Worm (Caenorhabditis elegans) whole organism, early embryonic: Measurements from ENCODE around the gene T03G6.3.

ENCODE experiments used
- B0310.2 ChIP-seq: sonication (generic microtip); optimal IDR thresholded peaks from 2 replicates; lab custom pipeline; 2016; ENCODE audit warnings: mild to moderate bottlenecking, missing genetic modification characterization, missing compliant biosample characterization
- F13C5.2 ChIP-seq: sonication (generic microtip); optimal IDR thresholded peaks from 2 replicates; lab custom pipeline; 2017; ENCODE audit warnings: mild to moderate bottlenecking, missing genetic modification characterization, inconsistent platforms, missing compliant biosample characterization
- aly-1 ChIP-seq: sonication (generic microtip); optimal IDR thresholded peaks from 2 replicates; lab custom pipeline; 2016; ENCODE audit warnings: missing genetic modification characterization, missing compliant biosample characterization
- ama-1 ChIP-seq: fragments of 150-350 bp; optimal IDR thresholded peaks from 2 replicates; lab custom pipeline; 2014
- ceh-13 ChIP-seq: fragments of 200-800 bp; sonication (Bioruptor generic); optimal IDR thresholded peaks from 2 replicates; lab custom pipeline; 2018; ENCODE audit warnings: mild to moderate bottlenecking, missing genetic modification characterization, missing compliant biosample characterization
- ceh-36 ChIP-seq: sonication (generic microtip); optimal IDR thresholded peaks from 2 replicates; lab custom pipeline; 2016; ENCODE audit warnings: missing genetic modification characterization, inconsistent platforms, missing compliant biosample characterization
- ets-7 ChIP-seq: sonication (generic microtip); optimal IDR thresholded peaks from 2 replicates; lab custom pipeline; 2016; ENCODE audit warnings: missing genotype, missing genetic modification characterization, missing compliant biosample characterization
- flt-1 ChIP-seq: fragments of 200-800 bp; sonication (Bioruptor generic); IDR thresholded peaks from 2 replicates; pipeline ENCODE4 v1.3.6; 2022; ENCODE audit warnings: missing genetic modification characterization, missing compliant biosample characterization
- hmbx-1 ChIP-seq: sonication (generic microtip); optimal IDR thresholded peaks from 2 replicates; lab custom pipeline; 2016; ENCODE audit warnings: mild to moderate bottlenecking, missing genetic modification characterization, missing compliant biosample characterization
- hmg-4 ChIP-seq: fragments of 200-800 bp; sonication (Bioruptor generic); optimal IDR thresholded peaks from 2 replicates; lab custom pipeline; 2018; ENCODE audit warnings: mild to moderate bottlenecking, missing genetic modification characterization, missing compliant biosample characterization
- hnd-1 ChIP-seq: sonication (generic microtip); optimal IDR thresholded peaks from 2 replicates; lab custom pipeline; 2016; ENCODE audit warnings: missing genetic modification characterization, missing compliant biosample characterization
- pes-1 ChIP-seq: fragments of 200-800 bp; sonication (Bioruptor generic); IDR thresholded peaks from 2 replicates; pipeline ENCODE4 v1.3.6; 2022; ENCODE audit warnings: missing genetic modification reagents, missing genetic modification characterization, missing compliant biosample characterization
- scrt-1 ChIP-seq: fragments of 200-800 bp; sonication (Bioruptor generic); IDR thresholded peaks from 2 replicates; pipeline ENCODE4 v1.3.6; 2022; ENCODE audit warnings: missing genetic modification characterization, missing compliant biosample characterization
- sea-1 ChIP-seq: fragments of 200-800 bp; sonication (Bioruptor generic); conservative IDR thresholded peaks from 2 replicates; pipeline ENCODE4 v1.3.6; 2022; ENCODE audit warnings: missing genetic modification characterization, missing compliant biosample characterization
- tbx-11 ChIP-seq: fragments of 200-800 bp; sonication (Bioruptor generic); IDR thresholded peaks from 2 replicates; pipeline ENCODE4 v1.3.6; 2022; ENCODE audit warnings: missing genetic modification characterization, missing compliant biosample characterization
- tbx-37 ChIP-seq: fragments of 200-800 bp; sonication (Bioruptor generic); conservative IDR thresholded peaks from 2 replicates; pipeline ENCODE4 v1.3.6; 2022; ENCODE audit warnings: missing genetic modification reagents, missing genetic modification characterization, missing compliant biosample characterization
- tra-4 ChIP-seq: sonication (generic microtip); optimal IDR thresholded peaks from 2 replicates; lab custom pipeline; 2017; ENCODE audit warnings: missing genetic modification characterization, missing compliant biosample characterization

T03G6.3 gene

ce11 chrX:2626153-2626552, 10.6 kb upstream of the T03G6.3 start:
- no peak for TF ChIP-seq hmg-4
- no peak for TF ChIP-seq hmbx-1 (tag; lab: Kevin White, UChicago)
- no peak for TF ChIP-seq F13C5.2
- TF ChIP-seq ceh-13: no peak
- TF ChIP-seq sea-1: no peak
- no peak for TF ChIP-seq tra-4 (tag; lab: Kevin White, UChicago)
- TF ChIP-seq scrt-1: no peak
- no peak for TF ChIP-seq pes-1 (GFP tag; lab: Robert Waterston, UW)

ce11 chrX:2620280-2620679, 4.8 kb upstream of the T03G6.3 start:
- TF ChIP-seq hmg-4 (no peak), scrt-1 (no peak), pes-1 (GFP tag; lab: Robert Waterston, UW) (no peak), ets-7 (tag; lab: Kevin White, UChicago) (no peak), ceh-13 (no peak), B0310.2 (tag; lab: Kevin White, UChicago) (no peak), F13C5.2 (no peak)

ce11 chrX:2614158-2614557, 1.4 kb downstream of the T03G6.3 start:
- TF ChIP-seq ama-1 (no peak), sea-1 (no peak), flt-1 (GFP tag; lab: Robert Waterston, UW) (no peak), hnd-1 (no peak), tbx-37 (GFP tag; lab: Robert Waterston, UW) (no peak), tra-4 (tag; lab: Kevin White, UChicago) (no peak), ets-7 (tag; lab: Kevin White, UChicago) (no peak), tbx-11 (no peak), F13C5.2 (no peak), scrt-1 (no peak), ceh-13 (no peak), B0310.2 (tag; lab: Kevin White, UChicago) (no peak), hmg-4 (no peak), aly-1 (tag; lab: Kevin White, UChicago) (no peak)

- TF ChIP-seq scrt-1 (peak; percentile 92), ceh-13 (peak; percentile 80), ceh-36 (peak; percentile 83), tbx-11 (peak; percentile 89), flt-1 (GFP tag; lab: Robert Waterston, UW) (peak; percentile 88), hmg-4 (peak; percentile 89), sea-1 (peak; percentile 90), F13C5.2 (peak; percentile 69), ama-1 (no peak), ets-7 (tag; lab: Kevin White, UChicago) (peak; percentile 8), tbx-37 (GFP tag; lab: Robert Waterston, UW) (peak; percentile 89), hnd-1 (peak; percentile 61), aly-1 (tag; lab: Kevin White, UChicago) (peak; percentile 79), hmbx-1 (tag; lab: Kevin White, UChicago) (peak; percentile 52), B0310.2 (tag; lab: Kevin White, UChicago) (peak; percentile 78), tra-4 (tag; lab: Kevin White, UChicago) (peak; percentile 52), pes-1 (GFP tag; lab: Robert Waterston, UW) (peak; percentile 93)
Observed at ce11 chrX:2613077-2613476, 2.4 kb downstream of the T03G6.3 start.

ce11 chrX:2607522-2608278, 7.8 kb downstream of the T03G6.3 start, which contains the start of gene T03G6.1:
TSS of gene T03G6.1 (plus strand) at chrX:2608228.
- TF ChIP-seq tbx-11: no peak
- no peak for TF ChIP-seq aly-1 (tag; lab: Kevin White, UChicago)
- no peak for TF ChIP-seq scrt-1
- TF ChIP-seq flt-1 (GFP tag; lab: Robert Waterston, UW): no peak
- TF ChIP-seq tbx-37 (GFP tag; lab: Robert Waterston, UW): no peak
- TF ChIP-seq ceh-13: no peak
- no peak for TF ChIP-seq ama-1
- TF ChIP-seq sea-1: no peak

ce11 chrX:2604358-2605016, 11.0 kb downstream of the T03G6.3 start:
- no peak for TF ChIP-seq hnd-1
- no peak for TF ChIP-seq aly-1 (tag; lab: Kevin White, UChicago)
- TF ChIP-seq hmg-4: no peak
- TF ChIP-seq ama-1: no peak
- TF ChIP-seq scrt-1: no peak
- TF ChIP-seq ceh-13: no peak
- TF ChIP-seq ets-7 (tag; lab: Kevin White, UChicago): no peak
- no peak for TF ChIP-seq tbx-11
- TF ChIP-seq tra-4 (tag; lab: Kevin White, UChicago): no peak
- no peak for TF ChIP-seq tbx-37 (GFP tag; lab: Robert Waterston, UW)
- no peak for TF ChIP-seq B0310.2 (tag; lab: Kevin White, UChicago)
- no peak for TF ChIP-seq ceh-36
- TF ChIP-seq sea-1: no peak

- TF ChIP-seq F13C5.2: no peak
- TF ChIP-seq B0310.2 (tag; lab: Kevin White, UChicago): no peak
- no peak for TF ChIP-seq sea-1
- no peak for TF ChIP-seq flt-1 (GFP tag; lab: Robert Waterston, UW)
- no peak for TF ChIP-seq tbx-11
- no peak for TF ChIP-seq ama-1
- TF ChIP-seq hmbx-1 (tag; lab: Kevin White, UChicago): no peak
- TF ChIP-seq ceh-36: no peak
- no peak for TF ChIP-seq ets-7 (tag; lab: Kevin White, UChicago)
- no peak for TF ChIP-seq hnd-1
- TF ChIP-seq tra-4 (tag; lab: Kevin White, UChicago): no peak
- TF ChIP-seq scrt-1: no peak
- no peak for TF ChIP-seq pes-1 (GFP tag; lab: Robert Waterston, UW)
- TF ChIP-seq ceh-13: no peak
Observed at ce11 chrX:2601025-2601705, 14.4 kb downstream of the T03G6.3 start.
